Fruit fly (Drosophila melanogaster) whole organism: ENCODE results near the gene CG12948.

Experiments
- CG8478 ChIP-seq: fragments of >200 bp; optimal IDR thresholded peaks from 2 replicates; lab custom pipeline; 2018; ENCODE audit warnings: inconsistent platforms
- Dll ChIP-seq: fragments of >200 bp; optimal IDR thresholded peaks from 2 replicates; lab custom pipeline; 2017
- EcR ChIP-seq, 2 experiments: fragments of >200 bp; optimal IDR thresholded peaks; 2 replicates each; lab custom pipeline; 2017; ENCODE audit warnings: missing biosample characterization in 2 of 2, missing genetic modification characterization in 2 of 2, missing genetic modification reagents in 2 of 2
- pan ChIP-seq: fragments of >200 bp; optimal IDR thresholded peaks from 2 replicates; lab custom pipeline; 2017
- psq ChIP-seq: fragments of >200 bp; optimal IDR thresholded peaks from 2 replicates; lab custom pipeline; 2017
- usp ChIP-seq: fragments of >200 bp; optimal IDR thresholded peaks from 2 replicates; lab custom pipeline; 2017; ENCODE audit warnings: missing biosample characterization, missing genetic modification characterization, mixed read lengths

Gene CG12948

dm6 chr3R:9747272-9747874 is at the start of gene CG12948:
TSS of gene CG12948 (minus strand) at chr3R:9747744.
- TF ChIP-seq Dll (lab: Kevin White, UChicago) (no peak), EcR (GFP tag; optimal IDR thresholded peaks at IDR 0.05; lab: Kevin White, UChicago) (peak in 1 of 2 experiments; percentile 4)

- TF ChIP-seq CG8478 (lab: Kevin White, UChicago): no peak
- no peak for TF ChIP-seq psq
- TF ChIP-seq Dll (lab: Kevin White, UChicago): no peak
- no peak for TF ChIP-seq pan (lab: Kevin White, UChicago)
- no peak for TF ChIP-seq EcR (GFP tag; optimal IDR thresholded peaks at IDR 0.05; lab: Kevin White, UChicago)
- TF ChIP-seq usp (GFP tag; lab: Kevin White, UChicago): no peak
These were observed 45.5 kb upstream of the CG12948 start, which contains the start of gene CG8516 for dm6 chr3R:9793018-9793417. TSS of gene CG8516 (plus strand) at chr3R:9793295.

dm6 chr3R:9791177-9791806 is 43.7 kb upstream of the CG12948 start, which contains the start of the genes CG12945 and CG8507:
TSS of gene CG12945 (minus strand) at chr3R:9791221.
TSS of gene CG8507 (plus strand) at chr3R:9791483.
- TF ChIP-seq EcR (GFP tag; optimal IDR thresholded peaks at IDR 0.05; lab: Kevin White, UChicago) (no peak), CG8478 (lab: Kevin White, UChicago) (no peak), psq (no peak), Dll (lab: Kevin White, UChicago) (no peak), pan (lab: Kevin White, UChicago) (no peak), usp (GFP tag; lab: Kevin White, UChicago) (no peak)

dm6 chr3R:9784341-9785062 is 37.0 kb upstream of the CG12948 start, which contains the start of the genes MtnA and CG8500:
TSS of gene MtnA (minus strand) at chr3R:9784370.
TSS of gene CG8500 (plus strand) at chr3R:9784653.
- TF ChIP-seq CG8478 (lab: Kevin White, UChicago) (peak; percentile 11), pan (lab: Kevin White, UChicago) (no peak)

- TF ChIP-seq usp (GFP tag; lab: Kevin White, UChicago) (no peak), CG8478 (lab: Kevin White, UChicago) (no peak), psq (no peak), Dll (lab: Kevin White, UChicago) (no peak), pan (lab: Kevin White, UChicago) (no peak), EcR (GFP tag; optimal IDR thresholded peaks at IDR 0.05; lab: Kevin White, UChicago) (no peak)
These were observed 35.8 kb upstream of the CG12948 start for dm6 chr3R:9783240-9783917.

dm6 chr3R:9779764-9780163 is 32.2 kb upstream of the CG12948 start, which contains the start of gene CG12947:
TSS of gene CG12947 (plus strand) at chr3R:9780064.
- TF ChIP-seq CG8478 (lab: Kevin White, UChicago): no peak

- TF ChIP-seq EcR (GFP tag; optimal IDR thresholded peaks at IDR 0.05; lab: Kevin White, UChicago) (no peak), pan (lab: Kevin White, UChicago) (no peak), Dll (lab: Kevin White, UChicago) (no peak), usp (GFP tag; lab: Kevin White, UChicago) (no peak), psq (no peak), CG8478 (lab: Kevin White, UChicago) (no peak)
These were observed 30.4 kb upstream of the CG12948 start, which contains the start of gene RpS29 for dm6 chr3R:9777941-9778360. TSS of gene RpS29 (plus strand) at chr3R:9778042.

- TF ChIP-seq EcR (GFP tag; optimal IDR thresholded peaks at IDR 0.05; lab: Kevin White, UChicago) (no peak), pan (lab: Kevin White, UChicago) (no peak), CG8478 (lab: Kevin White, UChicago) (no peak)
These were observed 27.3 kb upstream of the CG12948 start, which contains the start of gene topi for dm6 chr3R:9774821-9775220. TSS of gene topi (plus strand) at chr3R:9775121.

dm6 chr3R:9774147-9774546 is 26.6 kb upstream of the CG12948 start, which contains the start of gene Whamy:
TSS of gene Whamy (minus strand) at chr3R:9774419.
- no peak for TF ChIP-seq EcR (GFP tag; optimal IDR thresholded peaks at IDR 0.05; lab: Kevin White, UChicago)

- TF ChIP-seq CG8478 (lab: Kevin White, UChicago): no peak
These were observed 24.0 kb upstream of the CG12948 start, which contains the start of gene CG9471 for dm6 chr3R:9771519-9771972. TSS of gene CG9471 (minus strand) at chr3R:9771542.

- no peak for TF ChIP-seq pan (lab: Kevin White, UChicago)
- no peak for TF ChIP-seq psq
- TF ChIP-seq CG8478 (lab: Kevin White, UChicago): no peak
These were observed 22.6 kb upstream of the CG12948 start for dm6 chr3R:9770127-9770526.

dm6 chr3R:9768884-9769283 is 21.3 kb upstream of the CG12948 start, which contains the start of gene MED6:
TSS of gene MED6 (minus strand) at chr3R:9768984.
- TF ChIP-seq EcR (GFP tag; optimal IDR thresholded peaks at IDR 0.05; lab: Kevin White, UChicago) (no peak), pan (lab: Kevin White, UChicago) (no peak), CG8478 (lab: Kevin White, UChicago) (no peak), psq (no peak), Dll (lab: Kevin White, UChicago) (no peak), usp (GFP tag; lab: Kevin White, UChicago) (no peak)
